Worm (Caenorhabditis elegans) whole organism, L4 larva: ENCODE data around the gene tyr-6.

Source experiments
- Y48G9A.11 ChIP-seq: fragments of 200-800 bp; sonication (Bioruptor generic); IDR thresholded peaks from 2 replicates; pipeline ENCODE4 v1.3.6; 2022; ENCODE audit warnings: missing genetic modification reagents, missing genetic modification characterization, missing compliant biosample characterization
- ceh-20 ChIP-seq: fragments of 200-800 bp; sonication (Bioruptor generic); IDR thresholded peaks from 2 replicates; pipeline ENCODE4 v1.3.6; 2022; ENCODE audit warnings: missing genetic modification reagents, missing genetic modification characterization, missing compliant biosample characterization
- zip-11 ChIP-seq: fragments of 200-800 bp; sonication (Bioruptor generic); IDR thresholded peaks from 2 replicates; pipeline ENCODE4 v1.3.6; 2022; ENCODE audit warnings: missing genetic modification characterization, missing compliant biosample characterization

DNA sequence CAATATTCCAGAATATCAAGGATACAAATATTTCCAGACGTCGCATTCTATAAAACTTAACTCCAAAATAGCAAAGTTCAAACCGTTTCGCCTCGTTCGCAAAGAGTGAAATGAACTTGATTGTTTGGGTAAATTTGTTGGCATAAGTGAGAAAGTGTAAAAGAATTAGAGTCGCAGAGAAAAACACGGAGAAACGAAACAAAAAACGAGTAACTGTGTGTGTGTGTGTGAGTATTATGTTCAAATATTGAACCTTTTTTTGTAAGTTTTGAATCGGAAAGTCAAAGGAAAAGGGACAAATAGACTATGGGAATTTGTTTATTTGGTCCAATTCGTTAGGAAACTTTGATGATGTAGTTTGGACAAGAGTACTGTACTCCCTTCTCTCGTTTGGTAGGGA, 48.7 kb upstream of the tyr-6 start, which contains the start of gene acp-7:
- TF ChIP-seq Y48G9A.11 (GFP tag; lab: Robert Waterston, UW) (no peak), ceh-20 (GFP tag; lab: Robert Waterston, UW) (no peak), zip-11 (no peak)
